Fruit fly (Drosophila melanogaster) ovary, adult (tissue): ENCODE results near the gene Osi16.

Source experiments
- CG17801 ChIP-seq: fragments of 200-800 bp; optimal IDR thresholded peaks from 2 replicates; lab custom pipeline; 2019; ENCODE audit warnings: missing biosample characterization, mild to moderate bottlenecking, missing genetic modification characterization, moderate library complexity; ENCODE audit not compliant: partially characterized antibody

Osi16 gene

DNA sequence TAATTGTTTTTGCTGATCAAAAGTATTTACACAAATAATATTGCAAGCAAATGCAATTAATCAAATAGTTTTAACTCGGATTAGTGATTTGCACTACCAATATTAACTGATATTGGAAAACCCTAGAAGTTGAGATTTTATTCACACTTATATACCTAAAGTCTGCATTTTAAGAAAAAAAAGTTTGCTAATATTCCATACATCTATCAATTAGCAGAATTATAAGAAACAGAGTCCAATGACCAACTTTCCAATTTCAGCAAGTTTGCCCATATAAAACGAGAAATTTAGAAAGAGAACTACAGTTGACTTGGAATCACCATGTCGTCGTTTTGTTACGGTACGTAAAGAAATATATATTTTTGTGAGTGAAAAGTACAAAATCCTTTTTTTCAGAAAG is 1.5 kb downstream of the Osi16 start, which contains the start of gene CG46026:
TSS of gene CG46026 (plus strand) at position 301 of the 400 bp plus-strand sequence.
- no peak for TF ChIP-seq CG17801 (GFP tag; lab: Kevin White, UChicago)

dm6 chr3R:6309676-6310075 is 4.6 kb downstream of the Osi16 start, which contains the start of gene CG31560:
TSS of gene CG31560 (plus strand) at chr3R:6309976.
- no peak for TF ChIP-seq CG17801 (GFP tag; lab: Kevin White, UChicago)

DNA sequence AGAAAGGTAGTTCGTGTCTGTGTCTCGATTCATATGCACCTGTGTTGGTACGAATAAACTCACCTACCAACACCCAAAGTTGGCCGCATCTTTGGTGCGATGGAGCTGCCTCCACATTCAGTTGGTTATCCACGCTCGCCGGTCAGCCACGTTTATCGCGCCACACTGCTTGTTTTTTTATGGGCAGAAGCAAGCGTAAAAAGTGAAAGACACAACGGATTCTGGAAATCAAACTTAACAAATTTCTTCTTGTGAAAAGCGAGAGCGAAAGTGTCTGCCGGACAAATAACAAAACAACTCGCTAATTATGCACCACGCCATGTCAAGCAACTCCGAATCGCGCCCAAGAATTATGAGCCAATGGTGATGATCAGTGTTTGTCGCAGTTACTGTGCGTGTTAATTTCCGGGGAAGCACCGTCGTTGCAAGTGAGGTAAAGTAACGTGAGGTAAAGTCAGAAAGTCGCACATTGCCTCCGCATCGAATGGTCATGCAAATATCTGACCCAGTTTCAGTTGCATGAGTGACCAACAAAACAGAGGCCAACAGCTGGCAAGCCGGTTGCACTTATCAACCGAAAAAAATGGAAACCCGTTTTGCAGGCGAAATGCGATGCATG is 6.7 kb downstream of the Osi16 start, which contains the start of gene Osi17:
TSS of gene Osi17 (plus strand) at position 132 of the 619 bp plus-strand sequence.
- TF ChIP-seq CG17801 (GFP tag; lab: Kevin White, UChicago) = no peak

- no peak for TF ChIP-seq CG17801 (GFP tag; lab: Kevin White, UChicago)
Measured at dm6 chr3R:6315078-6315477, 10.0 kb downstream of the Osi16 start.

DNA sequence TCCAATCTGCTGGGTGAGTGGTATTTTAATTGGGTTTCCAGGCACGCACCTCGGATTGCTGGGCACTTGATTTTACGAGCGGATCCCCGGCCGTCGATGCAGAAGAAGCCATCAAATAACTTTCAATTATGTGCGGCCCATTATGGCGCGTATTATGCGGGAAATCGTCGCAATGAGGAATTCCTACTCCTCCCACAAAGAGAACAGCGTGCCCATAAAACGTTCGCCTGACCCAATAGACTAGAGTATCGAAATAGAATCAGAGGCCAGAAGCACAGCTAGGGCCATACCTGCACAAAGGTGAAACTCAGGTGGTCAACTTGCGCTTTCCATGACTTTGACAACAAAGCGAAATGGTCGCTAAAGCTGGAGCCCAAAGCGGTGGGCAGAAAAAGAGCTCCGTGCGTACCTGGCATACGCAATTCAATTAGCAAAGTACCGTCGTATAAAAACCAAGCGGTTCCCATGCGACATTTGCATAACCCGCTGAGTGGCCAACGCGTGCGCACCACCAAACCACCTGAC is 24.8 kb downstream of the Osi16 start, which contains the start of gene Osi18:
TSS of gene Osi18 (plus strand) at position 475 of the 525 bp plus-strand sequence.
- no peak for TF ChIP-seq CG17801 (GFP tag; lab: Kevin White, UChicago)

- TF ChIP-seq CG17801 (GFP tag; lab: Kevin White, UChicago) = no peak
Measured at dm6 chr3R:6334906-6335433, 29.9 kb downstream of the Osi16 start, which contains the start of gene Osi19. TSS of gene Osi19 (plus strand) at chr3R:6335362.

dm6 chr3R:6337397-6337796 is 32.4 kb downstream of the Osi16 start:
- TF ChIP-seq CG17801 (GFP tag; lab: Kevin White, UChicago) = no peak

- TF ChIP-seq CG17801 (GFP tag; lab: Kevin White, UChicago) = no peak
Measured at dm6 chr3R:6339795-6340194, 34.7 kb downstream of the Osi16 start, which contains the start of gene Osi20. TSS of gene Osi20 (plus strand) at chr3R:6340095.

dm6 chr3R:6341668-6342067 is 36.6 kb downstream of the Osi16 start, which contains the start of gene CG17917:
TSS of gene CG17917 (plus strand) at chr3R:6341968.
- TF ChIP-seq CG17801 (GFP tag; lab: Kevin White, UChicago) = no peak

DNA sequence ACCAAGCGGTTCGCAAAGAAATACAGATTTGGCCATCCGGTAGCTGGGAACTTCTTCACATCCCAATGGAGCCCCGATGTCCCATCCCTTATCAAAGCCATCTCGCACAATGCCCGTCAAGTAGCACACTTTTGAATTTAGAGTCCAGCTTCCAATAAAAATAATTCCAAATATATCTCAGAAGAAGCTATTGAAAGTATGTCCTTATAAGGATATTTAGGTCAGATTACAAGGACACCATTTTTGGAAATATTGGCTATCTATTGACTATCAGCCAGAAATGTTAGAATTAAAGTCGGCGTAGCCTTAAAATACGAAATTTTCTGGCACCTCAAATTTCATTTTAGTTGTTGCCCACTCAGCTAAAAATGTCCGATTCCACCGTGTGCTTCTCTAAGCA is 37.7 kb downstream of the Osi16 start, which contains the start of gene CG10298:
TSS of gene CG10298 (plus strand) at position 301 of the 400 bp plus-strand sequence.
- no peak for TF ChIP-seq CG17801 (GFP tag; lab: Kevin White, UChicago)

dm6 chr3R:6343396-6344239 is 38.6 kb downstream of the Osi16 start, which contains the start of gene CG17919:
TSS of gene CG17919 (plus strand) at chr3R:6344029.
- TF ChIP-seq CG17801 (GFP tag; lab: Kevin White, UChicago) = no peak

DNA sequence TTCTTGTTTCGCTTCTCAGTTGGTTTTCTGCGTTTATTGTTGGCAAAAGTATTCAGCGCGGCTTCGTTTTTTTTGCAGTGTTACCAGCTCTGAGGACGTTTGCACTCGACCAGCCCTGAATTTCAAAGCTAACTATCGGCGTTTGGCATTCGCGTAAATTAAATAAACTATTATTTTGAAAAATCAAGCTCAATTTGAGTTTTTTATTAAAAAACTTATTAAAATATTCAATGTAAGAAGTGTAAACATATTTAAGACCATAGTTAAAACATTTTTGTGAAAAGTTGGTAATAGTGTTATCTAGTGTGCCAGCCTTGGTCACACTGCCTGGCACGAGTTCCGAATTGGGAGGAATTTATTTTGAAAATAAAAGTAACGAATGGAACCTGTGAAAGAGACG is 40.8 kb downstream of the Osi16 start, which contains the start of the genes SmD2 and CG18048:
TSS of gene SmD2 (minus strand) at position 98 of the 400 bp plus-strand sequence.
TSS of gene CG18048 (plus strand) at position 298 of the 400 bp plus-strand sequence.
- peak; percentile 43 for TF ChIP-seq CG17801 (GFP tag; lab: Kevin White, UChicago)

dm6 chr3R:6348943-6349342 is 43.9 kb downstream of the Osi16 start, which contains the start of gene Hr83:
TSS of gene Hr83 (plus strand) at chr3R:6349243.
- TF ChIP-seq CG17801 (GFP tag; lab: Kevin White, UChicago) = no peak

dm6 chr3R:6350755-6351154 is 45.7 kb downstream of the Osi16 start, which contains the start of gene Pak:
TSS of gene Pak (plus strand) at chr3R:6350896.
- no peak for TF ChIP-seq CG17801 (GFP tag; lab: Kevin White, UChicago)
